Fruit fly (Drosophila melanogaster) Kc167 (cell line): ENCODE measurements around the gene ND-75.

Source experiments
- psq ChIP-seq: fragments of >200 bp; optimal IDR thresholded peaks from 2 replicates; lab custom pipeline; 2017; ENCODE audit warnings: missing external identifiers
- ttk ChIP-seq: sonication (Bioruptor generic); optimal IDR thresholded peaks from 2 replicates; lab custom pipeline; 2017; ENCODE audit warnings: missing external identifiers

dm6 chrX:8294493-8295337 lies 43.2 kb upstream of the ND-75 start:
- no peak for TF ChIP-seq ttk (lab: Kevin White, UChicago)
- TF ChIP-seq psq: no peak
